Worm (Caenorhabditis elegans): ENCODE measurements around the gene T08D10.3.

The T08D10.3 gene

ce11 chrX:11994484-11994883, 39.3 kb downstream of the T08D10.3 start, which contains the start of gene C49F5.7:
Gene C49F5.7 (plus strand): TSS chrX:11994784.
- no peak for TF ChIP-seq ekl-4 (GFP tag; IDR thresholded peaks at IDR 0.05)
- TF ChIP-seq F37B4.10 (GFP tag; IDR thresholded peaks at IDR 0.05), result no peak
- no peak for TF ChIP-seq D2030.7 (GFP tag; IDR thresholded peaks at IDR 0.05)
- no peak for TF ChIP-seq chd-7 (tag; optimal IDR thresholded peaks at IDR 0.05)
- no peak for TF ChIP-seq F10E7.11 (tag; optimal IDR thresholded peaks at IDR 0.05)
- no peak for TF ChIP-seq zim-3 (tag; optimal IDR thresholded peaks at IDR 0.05)
- no peak for TF ChIP-seq unc-62 (GFP tag; optimal IDR thresholded peaks at IDR 0.05)
- no peak for TF ChIP-seq Y79H2A.3 (GFP tag; conservative IDR thresholded peaks at IDR 0.05)
- TF ChIP-seq ets-4 (GFP tag; optimal IDR thresholded peaks at IDR 0.05), result no peak
- TF ChIP-seq nfya-1 (tag; optimal IDR thresholded peaks at IDR 0.05; ENCODE audit: borderline replicate concordance, insufficient read depth), result no peak
- no peak for TF ChIP-seq ama-1 (optimal IDR thresholded peaks at IDR 0.05)
- TF ChIP-seq ama-1 (GFP tag; optimal IDR thresholded peaks at IDR 0.05), result no peak
- no peak for TF ChIP-seq attf-3 (GFP tag; conservative IDR thresholded peaks at IDR 0.05)
- TF ChIP-seq pbrm-1 (GFP tag; IDR thresholded peaks at IDR 0.05), result no peak

ce11 chrX:11996606-11997005, 41.4 kb downstream of the T08D10.3 start:
- TF ChIP-seq cebp-2 (GFP tag; IDR thresholded peaks at IDR 0.05) (no peak), Y53G8AR.9 (GFP tag; conservative IDR thresholded peaks at IDR 0.05) (0 out of 2 replicates have a peak, but pooled peaks have one; percentile 3)

- TF ChIP-seq aptf-2 (GFP tag; conservative IDR thresholded peaks at IDR 0.05) (no peak), sdz-38 (tag; optimal IDR thresholded peaks at IDR 0.05) (no peak), sptf-2 (GFP tag; optimal IDR thresholded peaks at IDR 0.05) (no peak), dpff-1 (tag; optimal IDR thresholded peaks at IDR 0.05) (no peak), nhr-80 (tag; optimal IDR thresholded peaks at IDR 0.05) (peak; percentile 68), hsf-1 (GFP tag; IDR thresholded peaks at IDR 0.05) (no peak)
These were observed 44.3 kb downstream of the T08D10.3 start for ce11 chrX:11999573-11999972.

- TF ChIP-seq let-607 (tag; optimal IDR thresholded peaks at IDR 0.05), result peak; percentile 40 to 52
- TF ChIP-seq nhr-179 (tag; optimal IDR thresholded peaks at IDR 0.05), result no peak
- TF ChIP-seq nhr-80 (tag; optimal IDR thresholded peaks at IDR 0.05), result peak; percentile 83
- TF ChIP-seq dox-1 (GFP tag; IDR thresholded peaks at IDR 0.05), result peak; percentile 48; the same call in 1 of the 2 replicates
These were observed 46.4 kb downstream of the T08D10.3 start for ce11 chrX:12001600-12001999.

ce11 chrX:12003969-12004368, 48.7 kb downstream of the T08D10.3 start:
- TF ChIP-seq unc-130 (GFP tag; optimal IDR thresholded peaks at IDR 0.05), result no peak
- no peak for TF ChIP-seq unc-62 (GFP tag; optimal IDR thresholded peaks at IDR 0.05)
- TF ChIP-seq nhr-80 (tag; optimal IDR thresholded peaks at IDR 0.05), result peak; percentile 51
- TF ChIP-seq cebp-1 (GFP tag; IDR thresholded peaks at IDR 0.05), result peak; percentile 57; the same call in 1 of the 2 replicates
- TF ChIP-seq cebp-1 (tag; optimal IDR thresholded peaks at IDR 0.05), result peak; percentile 77
- TF ChIP-seq ztf-26 (tag; optimal IDR thresholded peaks at IDR 0.05), result no peak
- no peak for TF ChIP-seq ceh-27 (GFP tag; optimal IDR thresholded peaks at IDR 0.05)

- no peak for TF ChIP-seq atf-7 (tag; optimal IDR thresholded peaks at IDR 0.05)
- TF ChIP-seq ztf-25 (GFP tag; IDR thresholded peaks at IDR 0.05), result no peak
- no peak for TF ChIP-seq madf-6 (GFP tag; IDR thresholded peaks at IDR 0.05)
- no peak for TF ChIP-seq ceh-100 (GFP tag; IDR thresholded peaks at IDR 0.05)
- peak; percentile 65 for TF ChIP-seq dox-1 (GFP tag; IDR thresholded peaks at IDR 0.05)
- no peak for TF ChIP-seq aptf-2 (GFP tag; conservative IDR thresholded peaks at IDR 0.05)
- no peak for TF ChIP-seq hmg-1.2 (GFP tag; IDR thresholded peaks at IDR 0.05)
- TF ChIP-seq ama-1 (optimal IDR thresholded peaks at IDR 0.05), result no peak
- TF ChIP-seq ama-1 (GFP tag; optimal IDR thresholded peaks at IDR 0.05), result no peak
- TF ChIP-seq xnd-1 (tag; optimal IDR thresholded peaks at IDR 0.05), result no peak
- no peak for TF ChIP-seq lin-35 (GFP tag; optimal IDR thresholded peaks at IDR 0.05)
- TF ChIP-seq B0019.2 (GFP tag; conservative IDR thresholded peaks at IDR 0.05), result no peak
- TF ChIP-seq unc-62 (GFP tag; optimal IDR thresholded peaks at IDR 0.05), result peak; percentile 74
- peak; percentile 81 for TF ChIP-seq nhr-80 (tag; optimal IDR thresholded peaks at IDR 0.05)
- TF ChIP-seq unc-130 (GFP tag; optimal IDR thresholded peaks at IDR 0.05), result no peak
- no peak for TF ChIP-seq nhr-90 (tag; optimal IDR thresholded peaks at IDR 0.05)
- TF ChIP-seq lin-26 (GFP tag; IDR thresholded peaks at IDR 0.05), result no peak
- no peak for TF ChIP-seq C06A6.2 (GFP tag; conservative IDR thresholded peaks at IDR 0.05)
- TF ChIP-seq ztf-26 (tag; optimal IDR thresholded peaks at IDR 0.05), result no peak
These were observed 49.7 kb downstream of the T08D10.3 start for ce11 chrX:12004925-12005324.

Measured in whole organism, young adult.